Fruit fly (Drosophila melanogaster) whole organism, prepupa: ENCODE data around the gene CG17362.

ENCODE experiments used
- CG11294 ChIP-seq: fragments of 200-800 bp; sonication (Bioruptor generic); IDR thresholded peaks from 2 replicates; pipeline ENCODE4 v1.3.6; 2022; ENCODE audit warnings: missing biosample characterization, missing genetic modification characterization
- CG3032 ChIP-seq: fragments of 200-800 bp; optimal IDR thresholded peaks from 2 replicates; lab custom pipeline; 2019; ENCODE audit warnings: missing biosample characterization, mild to moderate bottlenecking, missing genetic modification characterization, moderate library complexity
- CG4318 ChIP-seq: fragments of 200-800 bp; sonication (Bioruptor generic); optimal IDR thresholded peaks from 3 replicates; lab custom pipeline; 2017; ENCODE audit warnings: missing biosample characterization, mild to moderate bottlenecking, missing genetic modification characterization
- Sox15 ChIP-seq: fragments of 200-800 bp; sonication (Bioruptor generic); optimal IDR thresholded peaks from 3 replicates; lab custom pipeline; 2016; ENCODE audit warnings: missing biosample characterization, missing genetic modification characterization
- acj6 ChIP-seq: fragments of 200-800 bp; sonication (Bioruptor generic); optimal IDR thresholded peaks from 3 replicates; lab custom pipeline; 2016; ENCODE audit warnings: missing biosample characterization, missing genetic modification characterization
- fd59A ChIP-seq: fragments of 200-800 bp; sonication (Bioruptor generic); optimal IDR thresholded peaks from 2 replicates; lab custom pipeline; 2017; ENCODE audit warnings: missing biosample characterization, mild to moderate bottlenecking, missing genetic modification characterization, missing genetic modification reagents

dm6 chr3L:13946003-13946402 lies 40.4 kb upstream of the CG17362 start:
- TF ChIP-seq acj6 (no peak), CG4318 (GFP tag; lab: Kevin White, UChicago) (no peak), CG3032 (tag; lab: Kevin White, UChicago) (no peak), CG11294 (GFP tag; lab: Robert Waterston, UW) (no peak), Sox15 (GFP tag; lab: Kevin White, UChicago) (no peak), fd59A (no peak)
